Worm (Caenorhabditis elegans) whole organism, young adult: ENCODE results near the gene C50F7.9.

ENCODE experiments used
- B0035.1 ChIP-seq: sonication (generic microtip); optimal IDR thresholded peaks from 2 replicates; lab custom pipeline; 2016; ENCODE audit warnings: missing genetic modification characterization, mild to moderate bottlenecking, missing compliant biosample characterization, missing genotype, missing genetic modification reagents
- F22D6.2 ChIP-seq: sonication (generic microtip); optimal IDR thresholded peaks from 2 replicates; lab custom pipeline; 2016; ENCODE audit warnings: mild to moderate bottlenecking, missing genetic modification characterization, missing compliant biosample characterization
- F37B4.10 ChIP-seq: fragments of 200-800 bp; sonication (Bioruptor generic); IDR thresholded peaks from 2 replicates; pipeline ENCODE4 v1.3.6; 2022; ENCODE audit warnings: missing genetic modification characterization, missing compliant biosample characterization
- T07F8.4 ChIP-seq: sonication (generic microtip); optimal IDR thresholded peaks from 2 replicates; lab custom pipeline; 2016; ENCODE audit warnings: mild to moderate bottlenecking, missing genetic modification characterization, moderate library complexity, missing compliant biosample characterization
- T26A5.8 ChIP-seq: sonication (generic microtip); optimal IDR thresholded peaks from 2 replicates; lab custom pipeline; 2016; ENCODE audit warnings: missing genetic modification characterization, missing compliant biosample characterization
- Y56A3A.18 ChIP-seq: fragments of 200-800 bp; sonication (Bioruptor generic); IDR thresholded peaks from 2 replicates; pipeline ENCODE4 v1.3.6; 2022; ENCODE audit warnings: missing genetic modification reagents, missing genetic modification characterization, missing compliant biosample characterization
- Y67H2A.10 ChIP-seq: fragments of 200-800 bp; sonication (Bioruptor generic); conservative IDR thresholded peaks from 2 replicates; pipeline ENCODE4 v1.3.6; 2022; ENCODE audit warnings: missing genetic modification reagents, missing genetic modification characterization, missing compliant biosample characterization
- Y79H2A.3 ChIP-seq: fragments of 200-800 bp; sonication (Bioruptor generic); conservative IDR thresholded peaks from 2 replicates; pipeline ENCODE4 v1.3.6; 2022; ENCODE audit warnings: missing genetic modification reagents, missing genetic modification characterization, missing compliant biosample characterization
- atf-7 ChIP-seq: sonication (generic microtip); optimal IDR thresholded peaks from 2 replicates; lab custom pipeline; 2017; ENCODE audit warnings: mild to moderate bottlenecking, missing genetic modification characterization, missing compliant biosample characterization
- attf-3 ChIP-seq: fragments of 200-800 bp; sonication (Bioruptor generic); conservative IDR thresholded peaks from 2 replicates; pipeline ENCODE4 v1.3.6; 2022; ENCODE audit warnings: missing genetic modification reagents, missing genetic modification characterization, missing compliant biosample characterization
- ccch-3 ChIP-seq: fragments of 200-800 bp; sonication (Bioruptor generic); optimal IDR thresholded peaks from 2 replicates; lab custom pipeline; 2018; ENCODE audit warnings: mild to moderate bottlenecking, missing genetic modification characterization, missing compliant biosample characterization
- cebp-1 ChIP-seq, 2 experiments: fragments of 200-800 bp in 1 of 2; sonication (Bioruptor generic) in 1 of 2; sonication (generic microtip) in 1 of 2; IDR thresholded peaks in 1 of 2; optimal IDR thresholded peaks in 1 of 2; 2 replicates each; pipeline versions ENCODE4 v1.3.6 to Lab custom; 2017 to 2022; ENCODE audit warnings: missing compliant biosample characterization in 2 of 2, missing genetic modification characterization in 2 of 2, mild to moderate bottlenecking in 1 of 2, missing genetic modification reagents in 1 of 2, moderate library complexity in 1 of 2
- cebp-2 ChIP-seq: fragments of 200-800 bp; sonication (Bioruptor generic); IDR thresholded peaks from 2 replicates; pipeline ENCODE4 v1.3.6; 2022; ENCODE audit warnings: missing genetic modification characterization, missing compliant biosample characterization
- ceh-27 ChIP-seq: fragments of 200-800 bp; sonication (Bioruptor generic); optimal IDR thresholded peaks from 2 replicates; lab custom pipeline; 2018; ENCODE audit warnings: mild to moderate bottlenecking, missing genetic modification characterization, moderate library complexity, missing compliant biosample characterization
- egrh-3 ChIP-seq: fragments of 200-800 bp; sonication (Bioruptor generic); IDR thresholded peaks from 2 replicates; pipeline ENCODE4 v1.3.6; 2022; ENCODE audit warnings: missing genetic modification reagents, missing genetic modification characterization, missing compliant biosample characterization
- ets-4 ChIP-seq: fragments of 200-800 bp; sonication (Bioruptor generic); optimal IDR thresholded peaks from 2 replicates; lab custom pipeline; 2018; ENCODE audit warnings: mild to moderate bottlenecking, missing genetic modification characterization, missing compliant biosample characterization
- hmg-1.2 ChIP-seq: fragments of 200-800 bp; sonication (Bioruptor generic); IDR thresholded peaks from 2 replicates; pipeline ENCODE4 v1.3.6; 2022; ENCODE audit warnings: missing genetic modification reagents, missing genetic modification characterization, missing compliant biosample characterization
- lag-1 ChIP-seq: fragments of 200-800 bp; sonication (Bioruptor generic); IDR thresholded peaks from 2 replicates; pipeline ENCODE4 v1.3.6; 2022; ENCODE audit warnings: missing genetic modification reagents, missing genetic modification characterization, missing compliant biosample characterization
- madf-10 ChIP-seq: sonication (generic microtip); optimal IDR thresholded peaks from 2 replicates; lab custom pipeline; 2016; ENCODE audit warnings: mild to moderate bottlenecking, missing genetic modification characterization, missing compliant biosample characterization
- mcd-1 ChIP-seq: fragments of 200-800 bp; sonication (Bioruptor generic); IDR thresholded peaks from 2 replicates; pipeline ENCODE4 v1.3.6; 2022; ENCODE audit warnings: missing genetic modification reagents, missing genetic modification characterization, missing compliant biosample characterization
- nhr-80 ChIP-seq: sonication (generic microtip); optimal IDR thresholded peaks from 2 replicates; lab custom pipeline; 2016; ENCODE audit warnings: missing genetic modification characterization, missing compliant biosample characterization
- rpc-1 ChIP-seq, 2 experiments: fragments of 150-350 bp in 1 of 2; sonication (generic microtip) in 1 of 2; optimal IDR thresholded peaks; 2 replicates each; lab custom pipeline; 2014 to 2018; ENCODE audit warnings: missing biosample characterization in 1 of 2, missing genetic modification characterization in 1 of 2, missing genetic modification reagents in 1 of 2, missing genotype in 1 of 2
- sea-2 ChIP-seq: fragments of 200-800 bp; sonication (Bioruptor generic); IDR thresholded peaks from 2 replicates; pipeline ENCODE4 v1.3.6; 2022; ENCODE audit warnings: missing genetic modification characterization, missing compliant biosample characterization
- sptf-2 ChIP-seq: fragments of 200-800 bp; sonication (Bioruptor generic); optimal IDR thresholded peaks from 2 replicates; lab custom pipeline; 2018; ENCODE audit warnings: mild to moderate bottlenecking, missing genetic modification characterization, missing compliant biosample characterization
- zfh-2 ChIP-seq: fragments of 200-800 bp; sonication (Bioruptor generic); conservative IDR thresholded peaks from 2 replicates; pipeline ENCODE4 v1.3.6; 2022; ENCODE audit warnings: missing genetic modification reagents, missing genetic modification characterization, missing compliant biosample characterization
- ztf-18 ChIP-seq: sonication (generic microtip); optimal IDR thresholded peaks from 2 replicates; lab custom pipeline; 2016; ENCODE audit warnings: missing genotype, mild to moderate bottlenecking, missing genetic modification characterization, missing compliant biosample characterization
- ztf-22 ChIP-seq: fragments of 200-800 bp; sonication (Bioruptor generic); optimal IDR thresholded peaks from 2 replicates; lab custom pipeline; 2018; ENCODE audit warnings: mild to moderate bottlenecking, missing genetic modification characterization, moderate library complexity, missing compliant biosample characterization
- ztf-28 ChIP-seq: fragments of 200-800 bp; sonication (Bioruptor generic); IDR thresholded peaks from 2 replicates; pipeline ENCODE4 v1.3.6; 2022; ENCODE audit warnings: missing genetic modification reagents, missing genetic modification characterization, missing compliant biosample characterization

The C50F7.9 gene

DNA sequence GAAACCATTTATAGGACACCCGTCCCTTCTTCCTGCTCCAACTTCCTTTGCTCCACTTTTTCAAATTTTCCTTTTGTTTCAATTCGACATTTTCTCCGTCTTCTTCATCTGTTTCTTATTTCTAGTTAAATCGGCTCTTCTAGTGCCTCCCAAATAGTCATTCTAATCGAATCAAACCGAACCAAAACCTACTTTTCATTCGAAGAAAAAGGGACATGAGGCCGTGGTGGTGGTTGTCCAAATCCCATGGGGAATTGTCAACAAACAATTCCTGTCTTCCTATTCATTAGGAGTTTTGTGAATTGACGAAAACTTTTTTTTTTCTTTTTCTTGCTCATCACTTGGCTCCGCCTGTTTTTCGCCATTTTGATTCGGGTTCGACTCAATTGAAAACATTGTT, 4.8 kb upstream of the C50F7.9 start:
- no peak for TF ChIP-seq F22D6.2 (tag; lab: Kevin White, UChicago)
- TF ChIP-seq F37B4.10 (GFP tag; lab: Robert Waterston, UW), result no peak
- TF ChIP-seq ceh-27, result no peak
- no peak for TF ChIP-seq attf-3
- no peak for TF ChIP-seq rpc-1 (optimal IDR thresholded peaks at IDR 0.05; lab: Kevin White, UChicago)
- TF ChIP-seq rpc-1 (tag; optimal IDR thresholded peaks at IDR 0.05; lab: Kevin White, UChicago), result no peak
- TF ChIP-seq B0035.1 (tag; lab: Kevin White, UChicago), result no peak
- no peak for TF ChIP-seq ets-4 (GFP tag; lab: Kevin White, UChicago)
- TF ChIP-seq lag-1 (GFP tag; lab: Robert Waterston, UW), result no peak
- TF ChIP-seq Y79H2A.3, result no peak
- TF ChIP-seq ztf-28 (GFP tag; lab: Robert Waterston, UW), result no peak
- TF ChIP-seq atf-7, result no peak
- TF ChIP-seq sea-2, result no peak
- TF ChIP-seq sptf-2 (GFP tag; lab: Kevin White, UChicago), result no peak
- TF ChIP-seq T07F8.4 (tag; lab: Kevin White, UChicago), result no peak
- no peak for TF ChIP-seq ztf-22 (GFP tag; lab: Kevin White, UChicago)
- TF ChIP-seq Y56A3A.18 (GFP tag; lab: Robert Waterston, UW), result no peak
- no peak for TF ChIP-seq madf-10 (tag; lab: Kevin White, UChicago)
- TF ChIP-seq Y67H2A.10 (GFP tag; lab: Robert Waterston, UW), result no peak
- no peak for TF ChIP-seq nhr-80 (tag; lab: Kevin White, UChicago)
- no peak for TF ChIP-seq ccch-3 (GFP tag; lab: Kevin White, UChicago)
- TF ChIP-seq, all 124 proteins: peak for 0

DNA sequence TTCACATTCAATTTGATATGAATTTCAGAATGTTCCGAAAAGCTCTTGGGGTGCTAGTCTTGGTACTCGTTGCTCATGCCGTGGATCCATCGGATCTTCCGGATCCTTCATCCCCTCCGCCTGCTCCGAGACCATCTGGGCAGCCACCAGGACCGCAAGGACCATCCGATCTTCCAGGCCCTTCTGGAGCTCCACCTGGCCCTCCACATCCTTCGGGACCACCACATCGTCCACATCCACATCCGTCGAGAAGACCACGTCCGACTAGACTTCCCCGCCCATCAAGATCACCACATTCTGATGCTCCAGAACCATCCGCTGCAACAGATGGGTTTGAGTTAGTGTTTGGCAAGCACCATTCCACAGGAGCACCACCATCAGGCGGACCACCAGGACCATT, 2.8 kb upstream of the C50F7.9 start, which contains the start of gene clx-1:
clx-1 (plus strand) TSS at position 30 of the 400 bp plus-strand sequence.
- TF ChIP-seq egrh-3 (GFP tag; lab: Robert Waterston, UW), result peak; percentile 36; the same call in 1 of the 2 replicates
- TF ChIP-seq mcd-1 (GFP tag; lab: Robert Waterston, UW), result no peak

DNA sequence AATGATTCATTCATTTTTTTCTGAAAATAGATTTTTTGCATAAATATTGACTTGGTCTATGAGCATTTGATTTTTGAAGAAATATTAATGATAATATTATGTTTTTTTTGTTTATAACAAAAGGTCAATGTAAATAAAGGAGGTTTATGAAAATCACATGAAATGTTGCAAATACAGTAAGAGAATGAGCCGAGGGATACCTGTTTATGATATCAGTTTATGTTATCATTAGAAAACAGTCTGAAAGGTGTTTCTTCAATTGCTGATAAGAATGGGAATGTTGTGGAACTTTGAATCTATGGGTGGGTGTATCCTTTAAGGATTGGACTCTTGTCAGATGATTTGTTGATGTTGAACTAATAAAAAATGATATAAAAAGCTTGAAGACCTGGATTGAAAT, 2.3 kb upstream of the C50F7.9 start:
- TF ChIP-seq cebp-2 (GFP tag; lab: Robert Waterston, UW), result no peak

DNA sequence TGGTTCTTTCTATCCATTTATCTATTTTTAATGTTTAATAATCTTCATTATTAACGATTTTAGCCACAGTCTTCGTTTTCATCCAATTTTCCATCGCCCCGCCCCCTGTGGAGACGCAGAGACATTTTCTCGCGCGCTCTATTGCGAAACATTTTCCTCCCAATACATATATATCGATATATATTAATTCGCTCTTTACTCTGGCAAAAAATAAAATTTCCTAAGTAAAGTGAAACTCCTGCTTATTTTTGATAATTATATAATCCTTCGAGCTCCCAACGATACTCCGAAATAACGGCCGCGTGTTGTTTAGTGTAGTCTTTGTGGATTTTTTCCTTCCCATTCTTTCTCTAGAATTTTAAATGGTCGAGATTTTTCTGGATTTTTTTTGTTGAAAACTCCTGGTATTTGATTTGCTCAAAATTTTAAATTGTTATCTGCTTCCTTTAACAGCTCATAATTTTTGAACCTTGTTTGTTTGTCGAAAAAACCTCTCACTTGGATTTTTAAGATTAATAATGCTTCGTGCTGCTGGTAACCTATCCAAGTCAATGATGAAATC, 3.4 kb downstream of the C50F7.9 start, which contains the start of gene sucg-1:
sucg-1 (plus strand) TSS at position 512 of the 562 bp plus-strand sequence.
- TF ChIP-seq attf-3 (peak; percentile 79), T26A5.8 (no peak), hmg-1.2 (GFP tag; lab: Robert Waterston, UW) (peak; percentile 37; the same call in 1 of the 2 replicates), cebp-1 (GFP tag; IDR thresholded peaks at IDR 0.05; lab: Robert Waterston, UW) (peak; percentile 84), cebp-1 (tag; optimal IDR thresholded peaks at IDR 0.05; lab: Kevin White, UChicago) (peak; percentile 91)

DNA sequence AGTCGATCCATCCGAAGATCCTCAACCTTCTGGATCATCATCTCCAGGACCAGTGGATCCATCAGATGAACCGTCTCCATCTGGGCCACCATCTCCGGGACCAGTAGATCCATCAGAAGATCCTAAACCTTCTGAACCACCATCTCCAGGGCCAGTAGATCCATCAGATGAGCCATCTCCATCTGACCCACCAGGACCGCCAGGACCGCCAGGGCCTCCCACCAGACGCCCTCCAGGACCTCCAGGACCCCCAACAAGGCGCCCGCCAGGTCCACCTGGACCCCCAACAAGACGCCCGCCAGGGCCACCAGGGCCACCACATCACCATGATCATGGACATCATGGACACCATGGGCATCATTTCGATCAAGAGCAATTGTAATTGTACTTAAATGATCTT, 4.6 kb downstream of the C50F7.9 start:
- TF ChIP-seq zfh-2 (GFP tag; lab: Robert Waterston, UW), result peak; percentile 88
- no peak for TF ChIP-seq ztf-18 (tag; lab: Kevin White, UChicago)
- peak; percentile 86; the same call in 1 of the 2 replicates for TF ChIP-seq egrh-3 (GFP tag; lab: Robert Waterston, UW)

DNA sequence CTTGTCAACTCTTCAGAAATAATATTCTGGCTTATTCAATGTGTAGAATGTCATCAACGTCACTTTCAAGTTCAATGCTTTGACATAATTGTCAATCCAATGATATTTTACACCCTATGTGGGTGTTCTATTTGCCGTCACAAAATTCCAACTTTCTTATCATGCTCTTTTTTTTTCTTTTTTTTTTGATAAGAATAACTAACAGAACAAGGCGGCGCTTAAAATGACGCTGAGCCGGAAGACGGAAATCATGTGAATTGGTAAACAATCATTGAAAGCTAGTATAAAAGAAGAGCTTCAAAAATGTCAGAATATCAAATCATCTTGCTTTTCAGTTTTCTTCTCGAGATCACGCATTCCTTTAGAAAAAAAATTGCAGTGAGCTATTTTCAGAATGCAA, 5.5 kb downstream of the C50F7.9 start, which contains the start of gene C50F7.5:
C50F7.5 (plus strand) TSS at position 395 of the 400 bp plus-strand sequence.
- TF ChIP-seq ceh-27, result no peak
- peak; percentile 26 for TF ChIP-seq nhr-80 (tag; lab: Kevin White, UChicago)
